Worm (Caenorhabditis elegans) whole organism, young adult: Measurements from ENCODE around the gene toc-1.
A peak's percentile ranks its signal among the peaks of the same experiment; 100 is the strongest.

ENCODE experiments used
- B0336.3 ChIP-seq: fragments of 200-800 bp; sonication (Bioruptor generic); IDR thresholded peaks from 2 replicates; pipeline ENCODE4 v1.3.6; 2022; ENCODE audit warnings: missing genetic modification characterization, missing compliant biosample characterization
- F10E7.11 ChIP-seq: sonication (generic microtip); optimal IDR thresholded peaks from 2 replicates; lab custom pipeline; 2017; ENCODE audit warnings: mild to moderate bottlenecking, missing genetic modification characterization, moderate library complexity, missing compliant biosample characterization
- F39B2.1 ChIP-seq: fragments of 200-800 bp; sonication (Bioruptor generic); IDR thresholded peaks from 2 replicates; pipeline ENCODE4 v1.3.6; 2022; ENCODE audit warnings: missing genetic modification reagents, missing genetic modification characterization, missing compliant biosample characterization
- F49E8.2 ChIP-seq: sonication (generic microtip); optimal IDR thresholded peaks from 3 replicates; lab custom pipeline; 2017; ENCODE audit warnings: missing genetic modification characterization, mild to moderate bottlenecking, missing compliant biosample characterization, antibody characterized with exemption, moderate library complexity; ENCODE audit not compliant: insufficient read depth
- K12H6.12 ChIP-seq: fragments of 200-800 bp; sonication (Bioruptor generic); optimal IDR thresholded peaks from 2 replicates; lab custom pipeline; 2018; ENCODE audit warnings: mild to moderate bottlenecking, missing genetic modification characterization, missing compliant biosample characterization
- T07F8.4 ChIP-seq: sonication (generic microtip); optimal IDR thresholded peaks from 2 replicates; lab custom pipeline; 2016; ENCODE audit warnings: mild to moderate bottlenecking, missing genetic modification characterization, moderate library complexity, missing compliant biosample characterization
- T26A5.8 ChIP-seq: sonication (generic microtip); optimal IDR thresholded peaks from 2 replicates; lab custom pipeline; 2016; ENCODE audit warnings: missing genetic modification characterization, missing compliant biosample characterization
- Y53G8AR.9 ChIP-seq: fragments of 200-800 bp; sonication (Bioruptor generic); conservative IDR thresholded peaks from 2 replicates; pipeline ENCODE4 v1.3.6; 2022; ENCODE audit warnings: missing genetic modification reagents, missing genetic modification characterization, missing compliant biosample characterization
- Y56A3A.18 ChIP-seq: fragments of 200-800 bp; sonication (Bioruptor generic); IDR thresholded peaks from 2 replicates; pipeline ENCODE4 v1.3.6; 2022; ENCODE audit warnings: missing genetic modification reagents, missing genetic modification characterization, missing compliant biosample characterization
- aptf-3 ChIP-seq: fragments of 200-800 bp; sonication (Bioruptor generic); IDR thresholded peaks from 2 replicates; pipeline ENCODE4 v1.3.6; 2022; ENCODE audit warnings: missing genetic modification characterization, missing compliant biosample characterization
- atf-7 ChIP-seq: sonication (generic microtip); optimal IDR thresholded peaks from 2 replicates; lab custom pipeline; 2017; ENCODE audit warnings: mild to moderate bottlenecking, missing genetic modification characterization, missing compliant biosample characterization
- attf-6 ChIP-seq: fragments of 200-800 bp; sonication (Bioruptor generic); IDR thresholded peaks from 2 replicates; pipeline ENCODE4 v1.3.6; 2022; ENCODE audit warnings: missing genetic modification reagents, missing genetic modification characterization, missing compliant biosample characterization
- bed-1 ChIP-seq: fragments of 200-800 bp; sonication (Bioruptor generic); IDR thresholded peaks from 2 replicates; pipeline ENCODE4 v1.3.6; 2022; ENCODE audit warnings: missing genetic modification reagents, missing genetic modification characterization, missing compliant biosample characterization
- cebp-2 ChIP-seq: fragments of 200-800 bp; sonication (Bioruptor generic); IDR thresholded peaks from 2 replicates; pipeline ENCODE4 v1.3.6; 2022; ENCODE audit warnings: missing genetic modification characterization, missing compliant biosample characterization
- ceh-79 ChIP-seq: sonication (generic microtip); optimal IDR thresholded peaks from 2 replicates; lab custom pipeline; 2017; ENCODE audit warnings: mild to moderate bottlenecking, missing genetic modification characterization, missing compliant biosample characterization
- die-1 ChIP-seq: sonication (generic microtip); optimal IDR thresholded peaks from 2 replicates; lab custom pipeline; 2016; ENCODE audit warnings: missing genotype, mild to moderate bottlenecking, missing genetic modification characterization, missing compliant biosample characterization
- dox-1 ChIP-seq: fragments of 200-800 bp; sonication (Bioruptor generic); IDR thresholded peaks from 2 replicates; pipeline ENCODE4 v1.3.6; 2022; ENCODE audit warnings: missing genetic modification reagents, missing genetic modification characterization, missing compliant biosample characterization
- dpff-1 ChIP-seq: sonication (generic microtip); optimal IDR thresholded peaks from 2 replicates; lab custom pipeline; 2017; ENCODE audit warnings: mild to moderate bottlenecking, missing genetic modification characterization, missing compliant biosample characterization
- ekl-4 ChIP-seq: fragments of 200-800 bp; sonication (Bioruptor generic); IDR thresholded peaks from 2 replicates; pipeline ENCODE4 v1.3.6; 2022; ENCODE audit warnings: missing genetic modification reagents, missing genetic modification characterization, missing compliant biosample characterization
- fkh-3 ChIP-seq: sonication (generic microtip); optimal IDR thresholded peaks from 2 replicates; lab custom pipeline; 2016; ENCODE audit warnings: mild to moderate bottlenecking, missing genetic modification characterization, missing compliant biosample characterization
- him-1 ChIP-seq: sonication (generic microtip); optimal IDR thresholded peaks from 2 replicates; lab custom pipeline; 2016; ENCODE audit warnings: missing genotype, missing genetic modification reagents, missing genetic modification characterization, missing compliant biosample characterization
- hrde-1 ChIP-seq: sonication (generic microtip); optimal IDR thresholded peaks from 2 replicates; lab custom pipeline; 2016; ENCODE audit warnings: missing genetic modification characterization, mild to moderate bottlenecking, missing compliant biosample characterization, moderate library complexity, missing genotype, missing genetic modification reagents, borderline replicate concordance
- hsf-1 ChIP-seq: fragments of 200-800 bp; sonication (Bioruptor generic); IDR thresholded peaks from 2 replicates; pipeline ENCODE4 v1.3.6; 2022; ENCODE audit warnings: missing genetic modification reagents, missing genetic modification characterization, missing compliant biosample characterization
- lag-1 ChIP-seq: fragments of 200-800 bp; sonication (Bioruptor generic); IDR thresholded peaks from 2 replicates; pipeline ENCODE4 v1.3.6; 2022; ENCODE audit warnings: missing genetic modification reagents, missing genetic modification characterization, missing compliant biosample characterization
- let-607 ChIP-seq, 2 experiments: fragments of 200-800 bp in 1 of 2; sonication (Bioruptor generic) in 1 of 2; sonication (generic microtip) in 1 of 2; optimal IDR thresholded peaks; 2 replicates each; lab custom pipeline; 2016 to 2018; ENCODE audit warnings: mild to moderate bottlenecking in 2 of 2, missing compliant biosample characterization in 2 of 2, missing genetic modification characterization in 2 of 2, moderate library complexity in 2 of 2, missing genotype in 1 of 2
- lin-26 ChIP-seq: fragments of 200-800 bp; sonication (Bioruptor generic); IDR thresholded peaks from 2 replicates; pipeline ENCODE4 v1.3.6; 2022; ENCODE audit warnings: missing genetic modification reagents, missing genetic modification characterization, missing compliant biosample characterization
- lsy-27 ChIP-seq: sonication (generic microtip); optimal IDR thresholded peaks from 2 replicates; lab custom pipeline; 2017; ENCODE audit warnings: missing genetic modification characterization, mild to moderate bottlenecking, missing compliant biosample characterization, antibody characterized with exemption, missing genotype, borderline replicate concordance; ENCODE audit not compliant: insufficient read depth
- madf-3 ChIP-seq: fragments of 200-800 bp; sonication (Bioruptor generic); IDR thresholded peaks from 2 replicates; pipeline ENCODE4 v1.3.6; 2022; ENCODE audit warnings: missing genetic modification reagents, missing genetic modification characterization, missing compliant biosample characterization
- madf-8 ChIP-seq: fragments of 200-800 bp; sonication (Bioruptor generic); conservative IDR thresholded peaks from 2 replicates; pipeline ENCODE4 v1.3.6; 2022; ENCODE audit warnings: missing genetic modification reagents, missing genetic modification characterization, missing compliant biosample characterization
- mcd-1 ChIP-seq: fragments of 200-800 bp; sonication (Bioruptor generic); IDR thresholded peaks from 2 replicates; pipeline ENCODE4 v1.3.6; 2022; ENCODE audit warnings: missing genetic modification reagents, missing genetic modification characterization, missing compliant biosample characterization
- mel-28 ChIP-seq: sonication (generic microtip); optimal IDR thresholded peaks from 2 replicates; lab custom pipeline; 2016; ENCODE audit warnings: borderline replicate concordance, mild to moderate bottlenecking, missing genetic modification characterization, missing compliant biosample characterization
- mxl-1 ChIP-seq: sonication (generic microtip); optimal IDR thresholded peaks from 2 replicates; lab custom pipeline; 2016; ENCODE audit warnings: missing genetic modification characterization, missing compliant biosample characterization
- nfya-2 ChIP-seq: fragments of 200-800 bp; sonication (Bioruptor generic); IDR thresholded peaks from 2 replicates; pipeline ENCODE4 v1.3.6; 2022; ENCODE audit warnings: missing genetic modification reagents, missing genetic modification characterization, missing compliant biosample characterization
- nfyb-1 ChIP-seq: fragments of 200-800 bp; sonication (Bioruptor generic); IDR thresholded peaks from 2 replicates; pipeline ENCODE4 v1.3.6; 2022; ENCODE audit warnings: missing genetic modification reagents, missing genetic modification characterization, missing compliant biosample characterization
- nhr-90 ChIP-seq: sonication (generic microtip); optimal IDR thresholded peaks from 2 replicates; lab custom pipeline; 2016; ENCODE audit warnings: missing genotype, mild to moderate bottlenecking, missing genetic modification characterization, missing compliant biosample characterization
- pha-4 ChIP-seq: fragments of 150-350 bp; sonication (generic microtip); optimal IDR thresholded peaks from 2 replicates; lab custom pipeline; 2014; ENCODE audit warnings: missing biosample characterization, missing genetic modification reagents, missing genetic modification characterization
- snpc-3.4 ChIP-seq: sonication (generic microtip); optimal IDR thresholded peaks from 2 replicates; lab custom pipeline; 2017; ENCODE audit warnings: missing genetic modification characterization, mild to moderate bottlenecking, missing compliant biosample characterization, antibody characterized with exemption, moderate library complexity, missing genotype, missing genetic modification reagents
- unc-130 ChIP-seq: sonication (generic microtip); optimal IDR thresholded peaks from 2 replicates; lab custom pipeline; 2016; ENCODE audit warnings: missing genetic modification reagents, missing genetic modification characterization, missing compliant biosample characterization
- zfh-2 ChIP-seq: fragments of 200-800 bp; sonication (Bioruptor generic); conservative IDR thresholded peaks from 2 replicates; pipeline ENCODE4 v1.3.6; 2022; ENCODE audit warnings: missing genetic modification reagents, missing genetic modification characterization, missing compliant biosample characterization
- zim-3 ChIP-seq: sonication (generic microtip); optimal IDR thresholded peaks from 2 replicates; lab custom pipeline; 2017; ENCODE audit warnings: mild to moderate bottlenecking, missing genetic modification characterization, moderate library complexity, missing compliant biosample characterization

The toc-1 gene

DNA sequence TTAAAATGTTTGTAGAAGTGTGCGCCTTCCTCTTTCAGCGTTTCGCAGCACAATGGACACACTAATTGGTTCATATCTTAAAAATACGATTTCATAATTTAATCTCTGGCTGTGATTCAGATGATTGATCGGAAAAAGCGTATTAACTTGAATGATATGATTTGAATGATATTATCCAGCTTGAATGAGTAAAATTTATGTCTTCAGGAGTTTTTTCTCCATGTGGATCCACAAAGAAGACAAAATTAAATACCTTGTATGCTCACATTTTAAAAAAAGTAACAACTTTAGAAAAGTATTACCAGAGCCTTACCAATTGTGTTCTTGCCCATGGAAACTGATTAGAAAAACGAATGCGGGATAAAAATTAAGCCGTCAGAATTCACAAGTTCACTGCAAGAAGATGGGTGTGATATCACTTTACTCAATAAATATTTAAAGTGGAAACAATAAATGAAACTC is 1.6 kb upstream of the toc-1 start, which contains the start of gene ztf-8 (continued):
- TF ChIP-seq dpff-1 (tag; lab: Kevin White, UChicago) (peak; percentile 41), Y53G8AR.9 (peak; percentile 66; the same call in 1 of the 2 replicates), ekl-4 (GFP tag; lab: Robert Waterston, UW) (no peak), snpc-3.4 (no peak), die-1 (peak; percentile 32), B0336.3 (GFP tag; lab: Robert Waterston, UW) (peak; percentile 72), nfyb-1 (0 out of 2 replicates have a peak, but pooled peaks have one; percentile 27), mel-28 (tag; lab: Kevin White, UChicago) (no peak), fkh-3 (tag; lab: Kevin White, UChicago) (no peak), zim-3 (peak; percentile 31), atf-7 (peak; percentile 31), T26A5.8 (tag; lab: Kevin White, UChicago) (peak; percentile 30), dox-1 (GFP tag; lab: Robert Waterston, UW) (peak; percentile 19; the same call in 1 of the 2 replicates), hsf-1 (GFP tag; lab: Robert Waterston, UW) (peak; percentile 52; the same call in 1 of the 2 replicates)

ce11 chrIII:5274250-5274649 is 801 bp upstream of the toc-1 start:
- TF ChIP-seq atf-7 = no peak
- no peak for TF ChIP-seq unc-130 (GFP tag; lab: Kevin White, UChicago)
- TF ChIP-seq F49E8.2 (tag; lab: Kevin White, UChicago) = no peak
- TF ChIP-seq madf-3 = 0 out of 2 replicates have a peak, but pooled peaks have one; percentile 58
- no peak for TF ChIP-seq mxl-1 (tag; lab: Kevin White, UChicago)
- TF ChIP-seq lsy-27 = no peak
- TF ChIP-seq lag-1 (GFP tag; lab: Robert Waterston, UW) = no peak
- TF ChIP-seq nfya-2 (GFP tag; lab: Robert Waterston, UW) = no peak
- TF ChIP-seq lin-26 = peak; percentile 37
- TF ChIP-seq F10E7.11 (tag; lab: Kevin White, UChicago) = no peak
- no peak for TF ChIP-seq snpc-3.4
- TF ChIP-seq nfyb-1 = no peak
- peak; percentile 25; the same call in 1 of the 2 replicates for TF ChIP-seq B0336.3 (GFP tag; lab: Robert Waterston, UW)
- no peak for TF ChIP-seq zfh-2 (GFP tag; lab: Robert Waterston, UW)
- peak; percentile 17; the same call in 1 of the 2 replicates for TF ChIP-seq mcd-1 (GFP tag; lab: Robert Waterston, UW)
- TF ChIP-seq nhr-90 (tag; lab: Kevin White, UChicago) = no peak
- no peak for TF ChIP-seq K12H6.12 (tag; lab: Kevin White, UChicago)
- no peak for TF ChIP-seq ekl-4 (GFP tag; lab: Robert Waterston, UW)
- TF ChIP-seq ceh-79 (tag; lab: Kevin White, UChicago) = no peak
- TF ChIP-seq let-607 (tag; optimal IDR thresholded peaks at IDR 0.05; lab: Kevin White, UChicago) = no peak
- TF ChIP-seq madf-8 (GFP tag; lab: Robert Waterston, UW) = no peak
- no peak for TF ChIP-seq zim-3
- no peak for TF ChIP-seq T07F8.4 (tag; lab: Kevin White, UChicago)
- no peak for TF ChIP-seq hrde-1
- TF ChIP-seq pha-4 = no peak
- peak; percentile 27; the same call in 1 of the 2 replicates for TF ChIP-seq hsf-1 (GFP tag; lab: Robert Waterston, UW)
- no peak for TF ChIP-seq F39B2.1 (GFP tag; lab: Robert Waterston, UW)
- TF ChIP-seq Y56A3A.18 = no peak
- no peak for TF ChIP-seq him-1
- TF ChIP-seq attf-6 (GFP tag; lab: Robert Waterston, UW) = no peak
- no peak for TF ChIP-seq aptf-3 (GFP tag; lab: Robert Waterston, UW)
- TF ChIP-seq bed-1 (GFP tag; lab: Robert Waterston, UW) = no peak
- 0 out of 2 replicates have a peak, but pooled peaks have one; percentile 50 for TF ChIP-seq cebp-2
- TF ChIP-seq, all 124 proteins: peak for 6
